Worm (Caenorhabditis elegans): ENCODE results near the gene rho-1.

Gene rho-1

DNA sequence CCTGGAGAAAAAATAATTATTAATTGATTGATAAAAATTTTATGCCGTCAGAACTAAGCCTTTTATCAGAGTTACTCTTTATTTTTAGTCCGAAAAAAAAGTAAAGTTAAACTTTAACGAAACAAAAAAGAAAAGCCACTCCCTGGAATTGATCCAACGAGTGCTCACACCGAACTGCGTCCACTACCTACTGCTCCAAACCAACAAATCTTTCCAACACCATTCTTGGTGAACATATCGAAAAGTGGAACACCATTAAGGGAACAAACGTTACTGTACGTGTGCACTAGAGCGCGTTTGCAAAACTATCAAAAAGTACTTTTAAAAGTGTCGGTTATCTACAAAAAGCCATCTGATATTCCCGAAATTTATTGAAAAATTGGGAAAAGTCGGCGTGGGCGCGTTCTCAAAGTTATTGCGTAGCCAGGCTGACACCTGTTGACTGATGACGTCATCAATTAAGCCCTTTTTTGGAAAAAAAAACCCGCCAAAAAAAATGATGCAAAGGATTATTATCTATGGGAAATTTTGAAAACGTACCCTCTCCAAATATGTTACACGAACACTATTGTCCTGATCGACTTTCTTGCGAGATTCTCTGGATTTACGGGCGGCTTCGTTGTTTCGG, 14.9 kb upstream of the rho-1 start (continued):
- TF ChIP-seq F26F4.8 (GFP tag; conservative IDR thresholded peaks at IDR 0.05) (peak; percentile 96), dmd-9 (GFP tag; IDR thresholded peaks at IDR 0.05) (peak; percentile 57; the same call in 1 of the 2 replicates), F49E8.2 (tag; optimal IDR thresholded peaks at IDR 0.05; ENCODE audit: borderline replicate concordance) (peak; percentile 88), duxl-1 (tag; optimal IDR thresholded peaks at IDR 0.05; ENCODE audit: poor library complexity) (peak; percentile 66), set-16 (GFP tag; IDR thresholded peaks at IDR 0.05) (no peak), ceh-82 (tag; optimal IDR thresholded peaks at IDR 0.05) (no peak), arid-1 (GFP tag; conservative IDR thresholded peaks at IDR 0.05) (peak; percentile 88), nhr-11 (tag; optimal IDR thresholded peaks at IDR 0.05) (no peak), tag-97 (GFP tag; IDR thresholded peaks at IDR 0.05) (no peak), R02D3.7 (tag; optimal IDR thresholded peaks at IDR 0.05) (no peak), ZK337.2 (GFP tag; IDR thresholded peaks at IDR 0.05) (0 out of 2 replicates have a peak, but pooled peaks have one; percentile 9), rbr-2 (tag; optimal IDR thresholded peaks at IDR 0.05) (no peak), F10B5.3 (tag; optimal IDR thresholded peaks at IDR 0.05) (peak; percentile 14), sdz-12 (GFP tag; optimal IDR thresholded peaks at IDR 0.05) (no peak), lsy-2 (tag; optimal IDR thresholded peaks at IDR 0.05) (no peak), hlh-30 (tag; optimal IDR thresholded peaks at IDR 0.05; ENCODE audit: insufficient read depth) (no peak), spr-3 (GFP tag; optimal IDR thresholded peaks at IDR 0.05) (peak; percentile 49), nhr-111 (GFP tag; optimal IDR thresholded peaks at IDR 0.05) (no peak), dmd-6 (GFP tag; IDR thresholded peaks at IDR 0.05) (no peak), daf-19 (GFP tag; conservative IDR thresholded peaks at IDR 0.05) (no peak), nhr-237 (tag; optimal IDR thresholded peaks at IDR 0.05) (no peak), egl-43 (GFP tag; IDR thresholded peaks at IDR 0.05) (peak; percentile 90), unc-39 (tag; optimal IDR thresholded peaks at IDR 0.05) (no peak), nhr-28 (tag; optimal IDR thresholded peaks at IDR 0.05) (no peak), cey-2 (tag; optimal IDR thresholded peaks at IDR 0.05; ENCODE audit: borderline replicate concordance, insufficient read depth) (no peak), zfp-2 (tag; optimal IDR thresholded peaks at IDR 0.05) (no peak), fos-1 (tag; optimal IDR thresholded peaks at IDR 0.05) (no peak), Y5F2A.4 (GFP tag; optimal IDR thresholded peaks at IDR 0.05) (peak; percentile 66), dmd-8 (GFP tag; IDR thresholded peaks at IDR 0.05) (peak; percentile 94), lin-15B (tag; optimal IDR thresholded peaks at IDR 0.05) (no peak), D1046.2 (GFP tag; IDR thresholded peaks at IDR 0.05) (peak; percentile 75; the same call in 1 of the 2 replicates), daf-12 (tag; optimal IDR thresholded peaks at IDR 0.05) (no peak), spr-1 (tag; optimal IDR thresholded peaks at IDR 0.05) (peak; percentile 46), daf-8 (GFP tag; IDR thresholded peaks at IDR 0.05) (no peak), egl-27 (tag; optimal IDR thresholded peaks at IDR 0.05) (no peak), Y105C5A.15 (GFP tag; IDR thresholded peaks at IDR 0.05) (peak; percentile 89), lin-39 (tag; optimal IDR thresholded peaks at IDR 0.05) (no peak), ceh-28 (tag; optimal IDR thresholded peaks at IDR 0.05) (no peak), hmg-1.1 (GFP tag; IDR thresholded peaks at IDR 0.05) (no peak), snpc-4 (tag; optimal IDR thresholded peaks at IDR 0.05) (no peak), ctbp-1 (GFP tag; IDR thresholded peaks at IDR 0.05) (peak; percentile 65), T26A8.4 (GFP tag; IDR thresholded peaks at IDR 0.05) (peak; percentile 74), gei-8 (GFP tag; optimal IDR thresholded peaks at IDR 0.05) (no peak), mxl-2 (GFP tag; conservative IDR thresholded peaks at IDR 0.05) (peak; percentile 66; the same call in 1 of the 2 replicates), aha-1 (tag) (peak; percentile 26), nhr-41 (GFP tag; IDR thresholded peaks at IDR 0.05) (0 out of 2 replicates have a peak, but pooled peaks have one; percentile 14), fkh-10 (GFP tag; optimal IDR thresholded peaks at IDR 0.05) (no peak), saeg-2 (GFP tag; IDR thresholded peaks at IDR 0.05) (no peak), ceh-20 (GFP tag; IDR thresholded peaks at IDR 0.05) (no peak), nhr-76 (tag; optimal IDR thresholded peaks at IDR 0.05) (no peak), lin-29 (GFP tag; IDR thresholded peaks at IDR 0.05) (no peak)

All from whole organism, L4 larva.